Fruit fly (Drosophila melanogaster) whole organism, embryonic: ENCODE results near the gene Mul1.

Source experiments
- BEAF-32 ChIP-seq: fragments of 200-800 bp; sonication (Bioruptor generic); optimal IDR thresholded peaks from 3 replicates; lab custom pipeline; 2017; ENCODE audit warnings: missing biosample characterization, missing genetic modification characterization, mild to moderate bottlenecking, moderate library complexity, missing genetic modification reagents
- Bdp1 ChIP-seq: fragments of 200-800 bp; sonication (Bioruptor generic); optimal IDR thresholded peaks from 3 replicates; lab custom pipeline; 2016; ENCODE audit warnings: missing biosample characterization, missing genetic modification characterization
- BtbVII ChIP-seq: fragments of 200-800 bp; sonication (Bioruptor generic); optimal IDR thresholded peaks from 3 replicates; lab custom pipeline; 2017; ENCODE audit warnings: missing biosample characterization, mild to moderate bottlenecking, missing genetic modification characterization
- CG10209 ChIP-seq: fragments of 200-800 bp; sonication (Bioruptor generic); optimal IDR thresholded peaks from 3 replicates; lab custom pipeline; 2017; ENCODE audit warnings: missing biosample characterization, mild to moderate bottlenecking, missing genetic modification characterization, missing genetic modification reagents
- CG10543 ChIP-seq: fragments of 200-800 bp; sonication (Bioruptor generic); optimal IDR thresholded peaks from 3 replicates; lab custom pipeline; 2017; ENCODE audit warnings: missing biosample characterization, mild to moderate bottlenecking, missing genetic modification characterization, moderate library complexity
- CG13775 ChIP-seq: fragments of 200-800 bp; sonication (Bioruptor generic); optimal IDR thresholded peaks from 3 replicates; lab custom pipeline; 2017; ENCODE audit warnings: missing biosample characterization, mild to moderate bottlenecking, missing genetic modification characterization
- CG17328 ChIP-seq: fragments of 200-800 bp; sonication (Bioruptor generic); IDR thresholded peaks from 2 replicates; pipeline ENCODE4 v1.3.6; 2022; ENCODE audit warnings: missing biosample characterization, missing genetic modification characterization
- CG17829 ChIP-seq: fragments of 200-800 bp; optimal IDR thresholded peaks from 2 replicates; lab custom pipeline; 2019; ENCODE audit warnings: missing biosample characterization, mild to moderate bottlenecking, missing genetic modification characterization, moderate library complexity
- CG17912 ChIP-seq: fragments of 200-800 bp; sonication (Bioruptor generic); optimal IDR thresholded peaks from 2 replicates; lab custom pipeline; 2018; ENCODE audit warnings: missing biosample characterization, mild to moderate bottlenecking, missing genetic modification characterization
- CG2199 ChIP-seq: fragments of 200-800 bp; sonication (Bioruptor generic); IDR thresholded peaks from 3 replicates; pipeline ENCODE4 v1.3.6; 2022; ENCODE audit warnings: missing biosample characterization, missing genetic modification characterization
- CG2202 ChIP-seq: fragments of 200-800 bp; sonication (Bioruptor generic); optimal IDR thresholded peaks from 2 replicates; lab custom pipeline; 2018; ENCODE audit warnings: missing biosample characterization, mild to moderate bottlenecking, missing genetic modification characterization
- CG2875 ChIP-seq: fragments of 200-800 bp; sonication (Bioruptor generic); optimal IDR thresholded peaks from 2 replicates; lab custom pipeline; 2017; ENCODE audit warnings: missing biosample characterization, mild to moderate bottlenecking, missing genetic modification characterization, missing genetic modification reagents
- CG31388 ChIP-seq: fragments of 200-800 bp; sonication (Bioruptor generic); optimal IDR thresholded peaks from 2 replicates; lab custom pipeline; 2016; ENCODE audit warnings: missing biosample characterization, missing genetic modification characterization
- CG32532 ChIP-seq: fragments of 200-800 bp; sonication (Bioruptor generic); IDR thresholded peaks from 2 replicates; pipeline ENCODE4 v1.3.6; 2022; ENCODE audit warnings: missing biosample characterization, missing genetic modification characterization
- CG4360 ChIP-seq: fragments of 200-800 bp; sonication (Bioruptor generic); IDR thresholded peaks from 2 replicates; pipeline ENCODE4 v1.3.6; 2022; ENCODE audit warnings: missing biosample characterization, missing genetic modification characterization
- CG43689 ChIP-seq: fragments of 200-800 bp; sonication (Bioruptor generic); IDR thresholded peaks from 2 replicates; pipeline ENCODE4 v1.3.6; 2022; ENCODE audit warnings: missing biosample characterization, missing genetic modification characterization
- CG4617 ChIP-seq: fragments of 200-800 bp; sonication (Bioruptor generic); optimal IDR thresholded peaks from 3 replicates; lab custom pipeline; 2016; ENCODE audit warnings: missing biosample characterization, missing genetic modification characterization, borderline replicate concordance
- CG4730 ChIP-seq: fragments of 200-800 bp; sonication (Bioruptor generic); IDR thresholded peaks from 2 replicates; pipeline ENCODE4 v1.3.6; 2022; ENCODE audit warnings: missing biosample characterization, missing genetic modification characterization
- CG7271 ChIP-seq: fragments of 200-800 bp; sonication (Bioruptor generic); optimal IDR thresholded peaks from 2 replicates; lab custom pipeline; 2018; ENCODE audit warnings: missing biosample characterization, mild to moderate bottlenecking, missing genetic modification characterization, moderate library complexity
- CG7372 ChIP-seq: fragments of 200-800 bp; sonication (Bioruptor generic); IDR thresholded peaks from 2 replicates; pipeline ENCODE4 v1.3.6; 2022; ENCODE audit warnings: missing biosample characterization, missing genetic modification characterization
- CG7745 ChIP-seq: fragments of 200-800 bp; sonication (Bioruptor generic); optimal IDR thresholded peaks from 2 replicates; lab custom pipeline; 2018; ENCODE audit warnings: missing biosample characterization, mild to moderate bottlenecking, missing genetic modification characterization, moderate library complexity
- CG8478 ChIP-seq: fragments of >200 bp; optimal IDR thresholded peaks from 2 replicates; lab custom pipeline; 2018
- Dad ChIP-seq: fragments of 200-800 bp; sonication (Bioruptor generic); optimal IDR thresholded peaks from 3 replicates; lab custom pipeline; 2016; ENCODE audit warnings: missing biosample characterization, missing genetic modification characterization
- Dbx ChIP-seq: fragments of 200-800 bp; sonication (Bioruptor generic); IDR thresholded peaks from 3 replicates; pipeline ENCODE4 v1.3.6; 2022; ENCODE audit warnings: missing biosample characterization, missing genetic modification characterization
- Dek ChIP-seq: fragments of 200-800 bp; sonication (Bioruptor generic); optimal IDR thresholded peaks from 3 replicates; lab custom pipeline; 2019; ENCODE audit warnings: missing biosample characterization, mild to moderate bottlenecking, missing genetic modification characterization, moderate library complexity
- GATAe ChIP-seq: fragments of 200-800 bp; sonication (Bioruptor generic); conservative IDR thresholded peaks from 2 replicates; pipeline ENCODE4 v1.3.6; 2022; ENCODE audit warnings: missing biosample characterization, missing genetic modification characterization
- Hmr ChIP-seq: fragments of 200-800 bp; sonication (Bioruptor generic); optimal IDR thresholded peaks from 3 replicates; lab custom pipeline; 2017; ENCODE audit warnings: mild to moderate bottlenecking, missing biosample characterization, missing genetic modification reagents, missing genetic modification characterization
- Meics ChIP-seq: fragments of 200-800 bp; sonication (Bioruptor generic); optimal IDR thresholded peaks from 2 replicates; lab custom pipeline; 2017; ENCODE audit warnings: missing biosample characterization, mild to moderate bottlenecking, missing genetic modification characterization
- Opbp ChIP-seq: fragments of 200-800 bp; sonication (Bioruptor generic); IDR thresholded peaks from 3 replicates; pipeline ENCODE4 v1.3.6; 2022; ENCODE audit warnings: missing biosample characterization, missing genetic modification characterization; ENCODE audit not compliant: partially characterized antibody
- Spps ChIP-seq: fragments of 200-800 bp; sonication (Bioruptor generic); optimal IDR thresholded peaks from 2 replicates; lab custom pipeline; 2018; ENCODE audit warnings: missing biosample characterization, mild to moderate bottlenecking, missing genetic modification characterization
- crp ChIP-seq, 2 experiments: fragments of 200-800 bp; sonication (Bioruptor generic); optimal IDR thresholded peaks; 2 replicates in 1 of 2; 3 replicates in 1 of 2; lab custom pipeline; 2017; ENCODE audit warnings: missing biosample characterization in 2 of 2, missing genetic modification characterization in 2 of 2, mild to moderate bottlenecking in 1 of 2, moderate library complexity in 1 of 2
- fd3F ChIP-seq: fragments of 200-800 bp; sonication (Bioruptor generic); optimal IDR thresholded peaks from 2 replicates; lab custom pipeline; 2018; ENCODE audit warnings: missing biosample characterization, mild to moderate bottlenecking, missing genetic modification characterization, moderate library complexity
- insv ChIP-seq, 2 experiments: fragments of 200-800 bp; sonication (Bioruptor generic); optimal IDR thresholded peaks; 3 replicates each; lab custom pipeline; 2016 to 2018; ENCODE audit warnings: missing biosample characterization in 2 of 2, missing genetic modification characterization in 2 of 2
- jing ChIP-seq: fragments of 200-800 bp; sonication (Bioruptor generic); optimal IDR thresholded peaks from 2 replicates; lab custom pipeline; 2018; ENCODE audit warnings: missing biosample characterization, mild to moderate bottlenecking, missing genetic modification characterization
- ken ChIP-seq: fragments of 200-800 bp; sonication (Bioruptor generic); IDR thresholded peaks from 3 replicates; pipeline ENCODE4 v1.3.6; 2022; ENCODE audit warnings: missing biosample characterization, missing genetic modification characterization
- luna ChIP-seq: fragments of 200-800 bp; sonication (Bioruptor generic); optimal IDR thresholded peaks from 2 replicates; lab custom pipeline; 2016; ENCODE audit warnings: missing biosample characterization, missing genetic modification characterization
- pfk ChIP-seq: fragments of 200-800 bp; sonication (Bioruptor generic); optimal IDR thresholded peaks from 2 replicates; lab custom pipeline; 2018; ENCODE audit warnings: missing biosample characterization, mild to moderate bottlenecking, missing genetic modification characterization, moderate library complexity
- tna ChIP-seq: fragments of 200-800 bp; sonication (Bioruptor generic); IDR thresholded peaks from 2 replicates; pipeline ENCODE4 v1.3.6; 2022; ENCODE audit warnings: missing biosample characterization, missing genetic modification characterization; ENCODE audit not compliant: partially characterized antibody
- zen ChIP-seq: fragments of 200-800 bp; sonication (Bioruptor generic); optimal IDR thresholded peaks from 3 replicates; lab custom pipeline; 2018; ENCODE audit warnings: missing biosample characterization, mild to moderate bottlenecking, missing genetic modification characterization, moderate library complexity

The Mul1 gene

dm6 chr3L:4025738-4026505 lies 4.7 kb downstream of the Mul1 start, which contains the start of gene CG11594 (continued):
- peak; percentile 42 for TF ChIP-seq CG10209 (GFP tag; lab: Kevin White, UChicago)
- TF ChIP-seq BEAF-32 (GFP tag; lab: Kevin White, UChicago), result no peak
- peak; percentile 39 for TF ChIP-seq fd3F (GFP tag; lab: Kevin White, UChicago)
- TF ChIP-seq CG7745 (tag; lab: Kevin White, UChicago), result no peak

dm6 chr3L:4026506-4026868 lies 5.2 kb downstream of the Mul1 start, which contains the start of gene Gr64a:
Gr64a (plus strand) TSS chr3L:4026769.
- TF ChIP-seq crp (GFP tag; optimal IDR thresholded peaks at IDR 0.05; lab: Kevin White, UChicago) (no peak), insv (GFP tag; optimal IDR thresholded peaks at IDR 0.05; lab: Kevin White, UChicago) (no peak), CG7271 (tag; lab: Kevin White, UChicago) (no peak), Dek (tag; lab: Kevin White, UChicago) (no peak), Opbp (GFP tag; lab: Robert Waterston, UW) (no peak), CG8478 (lab: Kevin White, UChicago) (no peak), CG4617 (GFP tag; lab: Kevin White, UChicago) (no peak), Spps (tag; lab: Kevin White, UChicago) (no peak), BtbVII (GFP tag; lab: Kevin White, UChicago) (no peak), pfk (GFP tag; lab: Kevin White, UChicago) (no peak), Hmr (GFP tag; lab: Kevin White, UChicago) (no peak), CG43689 (GFP tag; lab: Robert Waterston, UW) (no peak), CG4360 (GFP tag; lab: Robert Waterston, UW) (no peak), Bdp1 (GFP tag; lab: Kevin White, UChicago) (no peak), GATAe (GFP tag; lab: Robert Waterston, UW) (no peak), CG31388 (GFP tag; lab: Kevin White, UChicago) (no peak), fd3F (GFP tag; lab: Kevin White, UChicago) (no peak), CG2202 (no peak), Meics (GFP tag; lab: Kevin White, UChicago) (no peak), CG32532 (GFP tag; lab: Robert Waterston, UW) (no peak)

DNA sequence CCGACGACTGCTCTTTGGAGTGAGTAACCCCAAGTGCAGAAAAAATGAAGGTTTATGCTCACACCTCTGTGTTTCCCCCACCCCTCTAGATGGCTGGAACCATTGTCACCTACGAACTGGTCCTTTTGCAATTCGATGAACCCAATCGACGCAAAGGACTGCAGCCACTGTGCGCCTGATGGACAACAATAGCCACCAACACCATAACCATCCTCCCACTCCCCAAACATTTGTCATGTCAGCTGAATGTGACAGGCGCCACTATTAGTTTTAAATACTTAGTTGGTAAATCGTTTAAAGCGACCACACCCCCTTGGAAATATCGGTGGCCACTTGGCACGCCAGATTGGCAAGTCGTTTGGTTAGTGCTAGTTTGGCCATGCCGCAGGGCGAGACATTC lies 7.0 kb downstream of the Mul1 start, which contains the start of the genes Gr64b and Gr64c:
Gene Gr64b, plus strand, starts transcription at position 301 of the 400 bp plus-strand sequence.
Gene Gr64c, plus strand, starts transcription at position 301 of the 400 bp plus-strand sequence.
- TF ChIP-seq luna (GFP tag; lab: Kevin White, UChicago), result no peak
- no peak for TF ChIP-seq zen (tag; lab: Kevin White, UChicago)
- no peak for TF ChIP-seq Dad (GFP tag; lab: Kevin White, UChicago)
- no peak for TF ChIP-seq GATAe (GFP tag; lab: Robert Waterston, UW)
- no peak for TF ChIP-seq tna (GFP tag; lab: Robert Waterston, UW)
- TF ChIP-seq CG17912, result no peak
- TF ChIP-seq CG17328 (GFP tag; lab: Robert Waterston, UW), result no peak
- TF ChIP-seq CG13775 (GFP tag; lab: Kevin White, UChicago), result no peak
- TF ChIP-seq jing (GFP tag; lab: Kevin White, UChicago), result no peak
- TF ChIP-seq Dbx (GFP tag; lab: Robert Waterston, UW), result no peak
- no peak for TF ChIP-seq CG4730 (GFP tag; lab: Robert Waterston, UW)
- no peak for TF ChIP-seq ken (GFP tag; lab: Robert Waterston, UW)
- no peak for TF ChIP-seq CG2875 (GFP tag; lab: Kevin White, UChicago)
- TF ChIP-seq CG7372 (GFP tag; lab: Robert Waterston, UW), result no peak
- no peak for TF ChIP-seq CG10543 (GFP tag; lab: Kevin White, UChicago)
- TF ChIP-seq CG2199, result no peak
- TF ChIP-seq CG17829 (tag; lab: Kevin White, UChicago), result no peak
